Worm (Caenorhabditis elegans) whole organism, L1 larva: ENCODE results near the gene swt-2.

ENCODE experiments used
- Y116A8C.19 ChIP-seq: sonication (generic microtip); optimal IDR thresholded peaks from 2 replicates; lab custom pipeline; 2016; ENCODE audit warnings: missing compliant biosample characterization, missing genetic modification characterization, borderline replicate concordance
- blmp-1 ChIP-seq: fragments of 150-350 bp; optimal IDR thresholded peaks from 2 replicates; lab custom pipeline; 2014; ENCODE audit warnings: missing biosample characterization, missing genetic modification characterization
- ceh-63 ChIP-seq: fragments of 200-800 bp; sonication (Bioruptor generic); optimal IDR thresholded peaks from 2 replicates; lab custom pipeline; 2018; ENCODE audit warnings: mild to moderate bottlenecking, missing genetic modification characterization, missing compliant biosample characterization
- ceh-82 ChIP-seq, 3 experiments: fragments of 150-350 bp in 1 of 3; sonication (generic microtip) in 2 of 3; optimal IDR thresholded peaks; 2 replicates each; lab custom pipeline; 2014 to 2017; ENCODE audit warnings: missing biosample characterization in 3 of 3, missing genetic modification characterization in 3 of 3
- ceh-88 ChIP-seq: fragments of 200-800 bp; sonication (Bioruptor generic); IDR thresholded peaks from 2 replicates; pipeline ENCODE4 v1.3.6; 2022; ENCODE audit warnings: missing genetic modification characterization, missing compliant biosample characterization
- ces-1 ChIP-seq: fragments of 150-350 bp; optimal IDR thresholded peaks from 2 replicates; lab custom pipeline; 2014; ENCODE audit warnings: missing biosample characterization, missing genetic modification reagents, missing genetic modification characterization
- dpl-1 ChIP-seq, 3 experiments: fragments of 150-350 bp in 2 of 3; sonication (generic microtip) in 1 of 3; optimal IDR thresholded peaks; 2 replicates each; lab custom pipeline; 2014 to 2017; ENCODE audit warnings: missing biosample characterization in 3 of 3, missing genetic modification characterization in 3 of 3, missing genetic modification reagents in 3 of 3
- dsc-1 ChIP-seq: sonication (generic microtip); optimal IDR thresholded peaks from 2 replicates; lab custom pipeline; 2016; ENCODE audit warnings: mild to moderate bottlenecking, missing genetic modification characterization, missing compliant biosample characterization
- efl-1 ChIP-seq, 4 experiments: fragments of 150-350 bp; optimal IDR thresholded peaks in 3 of 4; peaks in 1 of 4; 1 replicate in 1 of 4; 2 replicates in 3 of 4; lab custom pipeline; 2014; ENCODE audit warnings: missing biosample characterization in 2 of 4, missing genetic modification characterization in 2 of 4, missing genetic modification reagents in 2 of 4
- egl-13 ChIP-seq: sonication (generic microtip); optimal IDR thresholded peaks from 2 replicates; lab custom pipeline; 2016; ENCODE audit warnings: missing genotype, missing genetic modification reagents, missing genetic modification characterization, missing compliant biosample characterization
- egl-27 ChIP-seq, 2 experiments: fragments of 150-350 bp in 1 of 2; sonication (generic microtip); optimal IDR thresholded peaks; 3 replicates each; lab custom pipeline; 2017 to 2018; ENCODE audit warnings: missing biosample characterization in 2 of 2, missing genetic modification characterization in 2 of 2, missing genetic modification reagents in 2 of 2
- fkh-10 ChIP-seq: sonication (generic microtip); optimal IDR thresholded peaks from 2 replicates; lab custom pipeline; 2017; ENCODE audit warnings: missing biosample characterization, missing genetic modification reagents, missing genetic modification characterization
- hlh-17 ChIP-seq: fragments of 200-800 bp; sonication (Bioruptor generic); optimal IDR thresholded peaks from 2 replicates; lab custom pipeline; 2018; ENCODE audit warnings: missing genetic modification characterization, mild to moderate bottlenecking, missing compliant biosample characterization, moderate library complexity, borderline replicate concordance
- isw-1 ChIP-seq: fragments of 200-800 bp; sonication (Bioruptor generic); IDR thresholded peaks from 2 replicates; pipeline ENCODE4 v1.3.6; 2022; ENCODE audit warnings: missing genetic modification characterization, missing compliant biosample characterization
- jun-1 ChIP-seq: fragments of 150-350 bp; optimal IDR thresholded peaks from 2 replicates; lab custom pipeline; 2014; ENCODE audit warnings: missing biosample characterization, missing genetic modification reagents, missing genetic modification characterization
- lin-14 ChIP-seq: fragments of 200-800 bp; sonication (Bioruptor generic); optimal IDR thresholded peaks from 2 replicates; lab custom pipeline; 2018; ENCODE audit warnings: mild to moderate bottlenecking, missing genetic modification characterization, moderate library complexity, missing compliant biosample characterization
- lin-35 ChIP-seq, 2 experiments: fragments of 150-350 bp; optimal IDR thresholded peaks; 2 replicates each; lab custom pipeline; 2014; ENCODE audit warnings: missing biosample characterization in 2 of 2, missing genetic modification characterization in 2 of 2, missing genetic modification reagents in 2 of 2
- mdl-1 ChIP-seq, 2 experiments: fragments of 150-350 bp; optimal IDR thresholded peaks; 2 replicates each; lab custom pipeline; 2014 to 2017; ENCODE audit warnings: missing biosample characterization in 2 of 2, missing genetic modification characterization in 2 of 2, inconsistent platforms in 1 of 2
- mep-1 ChIP-seq: fragments of 150-350 bp; optimal IDR thresholded peaks from 2 replicates; lab custom pipeline; 2014; ENCODE audit warnings: missing biosample characterization, missing genetic modification characterization
- nhr-237 ChIP-seq: fragments of 150-350 bp; optimal IDR thresholded peaks from 2 replicates; lab custom pipeline; 2014; ENCODE audit warnings: missing biosample characterization, missing genetic modification characterization
- nhr-76 ChIP-seq: sonication (generic microtip); optimal IDR thresholded peaks from 2 replicates; lab custom pipeline; 2017; ENCODE audit warnings: missing biosample characterization, missing genetic modification characterization
- nhr-77 ChIP-seq: fragments of 150-350 bp; optimal IDR thresholded peaks from 2 replicates; lab custom pipeline; 2014; ENCODE audit warnings: missing biosample characterization, missing genetic modification characterization
- pqm-1 ChIP-seq: sonication (generic microtip); optimal IDR thresholded peaks from 3 replicates; lab custom pipeline; 2017; ENCODE audit warnings: missing biosample characterization, missing genetic modification characterization
- skn-1 ChIP-seq: fragments of 150-350 bp; optimal IDR thresholded peaks from 2 replicates; lab custom pipeline; 2014; ENCODE audit warnings: missing biosample characterization, missing genetic modification characterization
- sup-37 ChIP-seq: fragments of 200-800 bp; sonication (Bioruptor generic); optimal IDR thresholded peaks from 2 replicates; lab custom pipeline; 2018; ENCODE audit warnings: mild to moderate bottlenecking, missing genetic modification characterization, missing compliant biosample characterization
- unc-130 ChIP-seq: fragments of 150-350 bp; optimal IDR thresholded peaks from 2 replicates; lab custom pipeline; 2017; ENCODE audit warnings: missing biosample characterization, missing genetic modification characterization, inconsistent platforms
- unc-30 ChIP-seq: sonication (generic microtip); optimal IDR thresholded peaks from 2 replicates; lab custom pipeline; 2017; ENCODE audit warnings: missing biosample characterization, missing genetic modification characterization
- vab-15 ChIP-seq: sonication (generic microtip); optimal IDR thresholded peaks from 2 replicates; lab custom pipeline; 2017; ENCODE audit warnings: missing genotype, mild to moderate bottlenecking, missing genetic modification characterization, missing compliant biosample characterization
- zip-4 ChIP-seq: fragments of 200-800 bp; sonication (Bioruptor generic); optimal IDR thresholded peaks from 2 replicates; lab custom pipeline; 2018; ENCODE audit warnings: mild to moderate bottlenecking, missing genetic modification characterization, moderate library complexity, missing compliant biosample characterization
- ztf-11 ChIP-seq, 2 experiments: sonication (generic microtip); optimal IDR thresholded peaks; 2 replicates each; lab custom pipeline; 2016 to 2017; ENCODE audit warnings: missing genetic modification characterization in 2 of 2, missing biosample characterization in 1 of 2, missing compliant biosample characterization in 1 of 2

Gene swt-2

ce11 chrV:7528816-7529215 lies 1.1 kb upstream of the swt-2 start, which contains the start of gene C54F6.5:
C54F6.5 (plus strand) TSS chrV:7529116.
- TF ChIP-seq ztf-11 (tag; optimal IDR thresholded peaks at IDR 0.05; lab: Kevin White, UChicago), result no peak
- TF ChIP-seq mep-1 (tag; lab: Kevin White, UChicago), result no peak
- no peak for TF ChIP-seq Y116A8C.19 (tag; lab: Kevin White, UChicago)
- TF ChIP-seq dpl-1 (GFP tag; optimal IDR thresholded peaks at IDR 0.05; lab: Kevin White, UChicago), result no peak
- TF ChIP-seq ceh-63 (GFP tag; lab: Kevin White, UChicago), result no peak
- TF ChIP-seq isw-1, result no peak
- TF ChIP-seq, all 84 proteins: peak for 0

- TF ChIP-seq efl-1 (optimal IDR thresholded peaks at IDR 0.05; lab: Kevin White, UChicago) (no peak), efl-1 (GFP tag; optimal IDR thresholded peaks at IDR 0.05 in 1 of 2; lab: Kevin White, UChicago) (peak in 1 of 2 experiments; percentile 50), mep-1 (tag; lab: Kevin White, UChicago) (no peak)
Observed at ce11 chrV:7532947-7533346, 3.0 kb downstream of the swt-2 start, which contains the start of gene C54F6.3. C54F6.3 (plus strand) TSS chrV:7533247.

- TF ChIP-seq egl-27 (tag; optimal IDR thresholded peaks at IDR 0.05; lab: Kevin White, UChicago) (no peak), jun-1 (no peak), sup-37 (GFP tag; lab: Kevin White, UChicago) (no peak), nhr-77 (tag; lab: Kevin White, UChicago) (no peak), dsc-1 (tag; lab: Kevin White, UChicago) (no peak), hlh-17 (GFP tag; lab: Kevin White, UChicago) (no peak), nhr-237 (no peak), ceh-88 (GFP tag; lab: Robert Waterston, UW) (no peak), lin-35 (GFP tag; optimal IDR thresholded peaks at IDR 0.05; lab: Kevin White, UChicago) (no peak), fkh-10 (GFP tag; lab: Kevin White, UChicago) (no peak), egl-13 (no peak), ces-1 (GFP tag; lab: Kevin White, UChicago) (no peak), skn-1 (no peak), lin-14 (GFP tag; lab: Kevin White, UChicago) (no peak), zip-4 (GFP tag; lab: Kevin White, UChicago) (no peak), pqm-1 (no peak), mep-1 (tag; lab: Kevin White, UChicago) (no peak), nhr-76 (tag; lab: Kevin White, UChicago) (no peak)
Observed at ce11 chrV:7538018-7538417, 8.1 kb downstream of the swt-2 start, which contains the start of gene C54F6.12. C54F6.12 (minus strand) TSS chrV:7538118.

ce11 chrV:7539015-7539414 lies 9.1 kb downstream of the swt-2 start, which contains the start of gene srh-268:
srh-268 (plus strand) TSS chrV:7539315.
- TF ChIP-seq nhr-237 (no peak), vab-15 (tag; lab: Kevin White, UChicago) (no peak), ceh-82 (tag; optimal IDR thresholded peaks at IDR 0.05; lab: Kevin White, UChicago) (no peak), dpl-1 (GFP tag; optimal IDR thresholded peaks at IDR 0.05; lab: Kevin White, UChicago) (no peak), unc-130 (no peak), lin-14 (GFP tag; lab: Kevin White, UChicago) (no peak), unc-30 (no peak), ces-1 (GFP tag; lab: Kevin White, UChicago) (no peak)

- TF ChIP-seq blmp-1 (tag; lab: Kevin White, UChicago) (peak; percentile 10), ceh-63 (GFP tag; lab: Kevin White, UChicago) (no peak)
Observed at ce11 chrV:7543728-7544127, 13.8 kb downstream of the swt-2 start.

- TF ChIP-seq mdl-1 (tag; optimal IDR thresholded peaks at IDR 0.05; lab: Kevin White, UChicago) (no peak), vab-15 (tag; lab: Kevin White, UChicago) (no peak)
Observed at ce11 chrV:7545187-7545586, 15.2 kb downstream of the swt-2 start, which contains the start of the genes C54F6.19 and nhx-3. C54F6.19 (plus strand) TSS chrV:7545487. nhx-3 (minus strand) TSS chrV:7545523.
